Worm (Caenorhabditis elegans): ENCODE measurements around the gene ZK688.11.

The ZK688.11 gene

ce11 chrIII:7891573-7892306 is 7.0 kb upstream of the ZK688.11 start, which contains the start of the genes ZK688.5 and fahd-1 (continued):
- TF ChIP-seq Y67H2A.10 (GFP tag; conservative IDR thresholded peaks at IDR 0.05): no peak
- no peak for TF ChIP-seq efl-1 (GFP tag; optimal IDR thresholded peaks at IDR 0.05)
- TF ChIP-seq ztf-25 (GFP tag; IDR thresholded peaks at IDR 0.05): no peak
- peak; percentile 69 for TF ChIP-seq lin-40 (tag; optimal IDR thresholded peaks at IDR 0.05)
- TF ChIP-seq ceh-91 (GFP tag; IDR thresholded peaks at IDR 0.05): no peak
- peak; percentile 29 for TF ChIP-seq chd-7 (tag; optimal IDR thresholded peaks at IDR 0.05)
- TF ChIP-seq zfh-2 (GFP tag; conservative IDR thresholded peaks at IDR 0.05): no peak
- no peak for TF ChIP-seq akir-1 (GFP tag; optimal IDR thresholded peaks at IDR 0.05)
- peak; percentile 43 for TF ChIP-seq somi-1 (GFP tag; optimal IDR thresholded peaks at IDR 0.05)

- TF ChIP-seq sdz-38 (tag; optimal IDR thresholded peaks at IDR 0.05): no peak
These were observed 4.3 kb upstream of the ZK688.11 start for ce11 chrIII:7889036-7889435.

ce11 chrIII:7882900-7883299 is 1.9 kb downstream of the ZK688.11 start, which contains the start of gene ZK688.9:
Gene ZK688.9, minus strand, starts transcription at chrIII:7883000.
- no peak for TF ChIP-seq zim-3 (tag; optimal IDR thresholded peaks at IDR 0.05)
- TF ChIP-seq Y79H2A.3 (GFP tag; conservative IDR thresholded peaks at IDR 0.05): no peak
- TF ChIP-seq egl-44 (GFP tag; IDR thresholded peaks at IDR 0.05): no peak
- TF ChIP-seq bed-1 (GFP tag; IDR thresholded peaks at IDR 0.05): no peak
- no peak for TF ChIP-seq nfya-2 (GFP tag; IDR thresholded peaks at IDR 0.05)
- TF ChIP-seq hlh-12 (tag; optimal IDR thresholded peaks at IDR 0.05): no peak

ce11 chrIII:7880132-7880715 is 4.5 kb downstream of the ZK688.11 start:
- TF ChIP-seq repo-1 (tag; optimal IDR thresholded peaks at IDR 0.05) (no peak), cebp-1 (GFP tag; IDR thresholded peaks at IDR 0.05) (no peak), cebp-1 (tag; optimal IDR thresholded peaks at IDR 0.05) (peak; percentile 68)

ce11 chrIII:7878852-7879329 is 5.9 kb downstream of the ZK688.11 start, which contains the start of gene sup-18:
Gene sup-18, minus strand, starts transcription at chrIII:7878902.
- TF ChIP-seq aptf-3 (GFP tag; IDR thresholded peaks at IDR 0.05): no peak

ce11 chrIII:7877090-7877489 is 7.7 kb downstream of the ZK688.11 start:
- no peak for TF ChIP-seq ztf-18 (tag; optimal IDR thresholded peaks at IDR 0.05)
- TF ChIP-seq Y95B8A.8 (GFP tag; IDR thresholded peaks at IDR 0.05): no peak
- TF ChIP-seq nhr-90 (tag; optimal IDR thresholded peaks at IDR 0.05): no peak
- TF ChIP-seq T07F8.4 (tag; optimal IDR thresholded peaks at IDR 0.05): no peak
- TF ChIP-seq attf-3 (GFP tag; conservative IDR thresholded peaks at IDR 0.05): no peak
- TF ChIP-seq him-1 (tag; optimal IDR thresholded peaks at IDR 0.05): no peak
- no peak for TF ChIP-seq snpc-1.1 (tag; optimal IDR thresholded peaks at IDR 0.05; ENCODE audit: insufficient read depth)
- no peak for TF ChIP-seq C06A6.2 (GFP tag; conservative IDR thresholded peaks at IDR 0.05)
- no peak for TF ChIP-seq let-526 (GFP tag; IDR thresholded peaks at IDR 0.05)
- TF ChIP-seq ama-1 (optimal IDR thresholded peaks at IDR 0.05): no peak
- no peak for TF ChIP-seq ama-1 (GFP tag; optimal IDR thresholded peaks at IDR 0.05)
- TF ChIP-seq tbp1 (GFP tag; optimal IDR thresholded peaks at IDR 0.05): no peak
- no peak for TF ChIP-seq B0019.2 (GFP tag; conservative IDR thresholded peaks at IDR 0.05)
- TF ChIP-seq ztf-6 (GFP tag; IDR thresholded peaks at IDR 0.05): no peak
- no peak for TF ChIP-seq nfya-2 (GFP tag; IDR thresholded peaks at IDR 0.05)
- TF ChIP-seq egl-18 (GFP tag; IDR thresholded peaks at IDR 0.05): no peak
- TF ChIP-seq egl-44 (GFP tag; IDR thresholded peaks at IDR 0.05): no peak
- no peak for TF ChIP-seq lin-54 (GFP tag; optimal IDR thresholded peaks at IDR 0.05)
- TF ChIP-seq ceh-91 (GFP tag; IDR thresholded peaks at IDR 0.05): no peak
- no peak for TF ChIP-seq Y53G8AR.9 (GFP tag; conservative IDR thresholded peaks at IDR 0.05)
- no peak for TF ChIP-seq F10E7.11 (tag; optimal IDR thresholded peaks at IDR 0.05)
